Fruit fly (Drosophila melanogaster) whole organism, pupa: ENCODE measurements around the gene CG13365.

Source experiments
- CG10348 ChIP-seq: fragments of 200-800 bp; sonication (Bioruptor generic); IDR thresholded peaks from 2 replicates; pipeline ENCODE4 v1.3.6; 2022; ENCODE audit warnings: missing biosample characterization, missing genetic modification characterization
- CG12605 ChIP-seq: fragments of 200-800 bp; sonication (Bioruptor generic); IDR thresholded peaks from 2 replicates; pipeline ENCODE4 v1.3.6; 2022; ENCODE audit warnings: missing biosample characterization, missing genetic modification characterization
- CG13204 ChIP-seq: fragments of 200-800 bp; sonication (Bioruptor generic); optimal IDR thresholded peaks from 2 replicates; lab custom pipeline; 2018; ENCODE audit warnings: missing biosample characterization, mild to moderate bottlenecking, missing genetic modification characterization, moderate library complexity
- CG14655 ChIP-seq: fragments of 200-800 bp; sonication (Bioruptor generic); optimal IDR thresholded peaks from 3 replicates; lab custom pipeline; 2017; ENCODE audit warnings: mild to moderate bottlenecking, missing biosample characterization, missing genetic modification reagents, missing genetic modification characterization
- CG15710 ChIP-seq: fragments of 200-800 bp; sonication (Bioruptor generic); optimal IDR thresholded peaks from 2 replicates; lab custom pipeline; 2018; ENCODE audit warnings: missing biosample characterization, mild to moderate bottlenecking, missing genetic modification characterization, moderate library complexity
- CG17806 ChIP-seq: fragments of 200-800 bp; sonication (Bioruptor generic); optimal IDR thresholded peaks from 2 replicates; lab custom pipeline; 2018; ENCODE audit warnings: missing biosample characterization, mild to moderate bottlenecking, missing genetic modification characterization, moderate library complexity
- CG32121 ChIP-seq: fragments of 200-800 bp; sonication (Bioruptor generic); IDR thresholded peaks from 2 replicates; pipeline ENCODE4 v1.3.6; 2022; ENCODE audit warnings: missing biosample characterization, missing genetic modification characterization
- CG34367 ChIP-seq: fragments of 200-800 bp; sonication (Bioruptor generic); optimal IDR thresholded peaks from 2 replicates; lab custom pipeline; 2018; ENCODE audit warnings: missing biosample characterization, mild to moderate bottlenecking, missing genetic modification characterization
- CG4496 ChIP-seq: fragments of 200-800 bp; sonication (Bioruptor generic); IDR thresholded peaks from 3 replicates; pipeline ENCODE4 v1.3.6; 2022; ENCODE audit warnings: missing biosample characterization, missing genetic modification characterization
- CG8159 ChIP-seq: fragments of 200-800 bp; sonication (Bioruptor generic); optimal IDR thresholded peaks from 3 replicates; lab custom pipeline; 2018; ENCODE audit warnings: missing biosample characterization, mild to moderate bottlenecking, missing genetic modification characterization, moderate library complexity
- CG8301 ChIP-seq: fragments of 200-800 bp; sonication (Bioruptor generic); optimal IDR thresholded peaks from 2 replicates; lab custom pipeline; 2018; ENCODE audit warnings: missing biosample characterization, mild to moderate bottlenecking, missing genetic modification characterization
- CG9948 ChIP-seq: fragments of 200-800 bp; sonication (Bioruptor generic); optimal IDR thresholded peaks from 2 replicates; lab custom pipeline; 2018; ENCODE audit warnings: missing biosample characterization, mild to moderate bottlenecking, missing genetic modification characterization, moderate library complexity
- D1 ChIP-seq: fragments of 200-800 bp; sonication (Bioruptor generic); optimal IDR thresholded peaks from 2 replicates; lab custom pipeline; 2018; ENCODE audit warnings: missing biosample characterization, mild to moderate bottlenecking, missing genetic modification characterization, moderate library complexity
- EcR ChIP-seq: fragments of 200-800 bp; sonication (Bioruptor generic); optimal IDR thresholded peaks from 3 replicates; lab custom pipeline; 2019; ENCODE audit warnings: missing biosample characterization, missing genetic modification characterization, mild to moderate bottlenecking, moderate library complexity, missing genetic modification reagents
- Ets98B ChIP-seq: fragments of 200-800 bp; sonication (Bioruptor generic); IDR thresholded peaks from 2 replicates; pipeline ENCODE4 v1.3.6; 2022; ENCODE audit warnings: missing biosample characterization, missing genetic modification characterization
- Pif1A ChIP-seq: fragments of 200-800 bp; sonication (Bioruptor generic); optimal IDR thresholded peaks from 3 replicates; lab custom pipeline; 2016; ENCODE audit warnings: missing biosample characterization, missing genetic modification characterization
- Pif1B ChIP-seq: fragments of 200-800 bp; sonication (Bioruptor generic); optimal IDR thresholded peaks from 3 replicates; lab custom pipeline; 2016; ENCODE audit warnings: missing biosample characterization, missing genetic modification characterization
- Snoo ChIP-seq: fragments of 200-800 bp; sonication (Bioruptor generic); optimal IDR thresholded peaks from 3 replicates; lab custom pipeline; 2017; ENCODE audit warnings: missing biosample characterization, mild to moderate bottlenecking, missing genetic modification characterization, inconsistent platforms
- fd96Ca ChIP-seq: fragments of 200-800 bp; sonication (Bioruptor generic); IDR thresholded peaks from 3 replicates; pipeline ENCODE4 v1.3.6; 2022; ENCODE audit warnings: missing biosample characterization, missing genetic modification characterization
- gl ChIP-seq: fragments of 200-800 bp; sonication (Bioruptor generic); optimal IDR thresholded peaks from 2 replicates; lab custom pipeline; 2018; ENCODE audit warnings: missing biosample characterization, mild to moderate bottlenecking, missing genetic modification characterization
- rn ChIP-seq: fragments of 200-800 bp; sonication (Bioruptor generic); IDR thresholded peaks from 2 replicates; pipeline ENCODE4 v1.3.6; 2022; ENCODE audit warnings: missing biosample characterization, missing genetic modification characterization

Gene CG13365

DNA sequence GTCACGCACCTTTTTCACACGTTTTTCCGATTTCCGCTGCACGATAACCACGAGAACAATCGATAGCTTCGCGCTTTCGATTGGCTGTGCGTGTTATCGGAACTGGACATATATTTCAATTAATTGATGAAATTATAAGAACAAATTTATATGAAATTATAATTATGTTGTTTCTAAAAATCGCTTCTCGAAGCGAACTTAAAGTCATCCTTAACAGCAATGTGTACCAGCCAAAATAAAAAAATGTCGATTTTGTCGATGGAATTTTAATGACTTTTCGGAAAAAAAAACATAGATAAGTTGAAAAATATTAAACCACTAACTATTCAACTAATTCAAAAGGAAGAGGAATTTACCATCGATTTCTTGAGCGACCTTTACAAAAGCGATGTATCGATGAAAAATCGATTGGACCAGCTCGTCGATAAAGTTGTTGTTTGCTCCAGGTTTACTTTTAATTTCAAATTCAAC, 4.2 kb upstream of the CG13365 start, which contains the start of the genes CG13364 and Hinfp:
CG13364 (minus strand) TSS at position 47 of the 471 bp plus-strand sequence.
Hinfp (plus strand) TSS at position 386 of the 471 bp plus-strand sequence.
- no peak for TF ChIP-seq D1 (tag; lab: Kevin White, UChicago)
- no peak for TF ChIP-seq CG34367 (tag; lab: Kevin White, UChicago)
- TF ChIP-seq EcR (GFP tag; lab: Kevin White, UChicago): no peak
- TF ChIP-seq, all 21 proteins: peak for 0

DNA sequence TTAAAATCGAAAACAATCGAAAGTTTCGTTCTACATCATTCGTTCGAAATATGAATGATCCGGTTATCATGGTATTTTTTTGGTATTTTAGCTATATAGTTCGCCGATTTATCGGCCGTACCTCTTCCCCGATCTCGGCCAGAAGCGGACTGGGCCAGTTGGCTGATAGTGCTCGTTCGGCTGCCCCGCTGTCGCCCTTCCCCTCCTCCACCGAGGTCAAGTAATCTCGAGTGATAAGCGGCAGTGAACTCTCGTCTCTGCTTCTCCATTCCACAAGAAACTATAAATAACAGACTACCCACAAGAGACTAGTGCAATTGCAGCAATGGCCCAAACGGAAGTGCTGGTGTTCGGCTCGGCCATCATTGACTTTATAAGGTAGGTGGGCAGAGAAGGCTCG, 2.3 kb upstream of the CG13365 start, which contains the start of gene CG13369:
CG13369 (plus strand) TSS at position 112 of the 400 bp plus-strand sequence.
- TF ChIP-seq gl (tag; lab: Kevin White, UChicago): no peak
- TF ChIP-seq EcR (GFP tag; lab: Kevin White, UChicago): no peak
- no peak for TF ChIP-seq Ets98B
- no peak for TF ChIP-seq CG9948 (tag; lab: Kevin White, UChicago)
- no peak for TF ChIP-seq Pif1A (GFP tag; lab: Kevin White, UChicago)
- no peak for TF ChIP-seq CG4496 (GFP tag; lab: Robert Waterston, UW)
- no peak for TF ChIP-seq CG12605
- no peak for TF ChIP-seq CG32121 (GFP tag; lab: Robert Waterston, UW)
- TF ChIP-seq D1 (tag; lab: Kevin White, UChicago): no peak
- TF ChIP-seq CG15710 (tag; lab: Kevin White, UChicago): no peak
- TF ChIP-seq CG8159 (tag; lab: Kevin White, UChicago): no peak
- TF ChIP-seq CG14655 (GFP tag; lab: Kevin White, UChicago): no peak
- TF ChIP-seq Pif1B (GFP tag; lab: Kevin White, UChicago): no peak
- no peak for TF ChIP-seq CG8301 (tag; lab: Kevin White, UChicago)
- TF ChIP-seq Snoo (tag; lab: Kevin White, UChicago): no peak
- no peak for TF ChIP-seq CG17806 (tag; lab: Kevin White, UChicago)
- no peak for TF ChIP-seq CG34367 (tag; lab: Kevin White, UChicago)
- no peak for TF ChIP-seq CG13204
- TF ChIP-seq fd96Ca (GFP tag; lab: Robert Waterston, UW): no peak

DNA sequence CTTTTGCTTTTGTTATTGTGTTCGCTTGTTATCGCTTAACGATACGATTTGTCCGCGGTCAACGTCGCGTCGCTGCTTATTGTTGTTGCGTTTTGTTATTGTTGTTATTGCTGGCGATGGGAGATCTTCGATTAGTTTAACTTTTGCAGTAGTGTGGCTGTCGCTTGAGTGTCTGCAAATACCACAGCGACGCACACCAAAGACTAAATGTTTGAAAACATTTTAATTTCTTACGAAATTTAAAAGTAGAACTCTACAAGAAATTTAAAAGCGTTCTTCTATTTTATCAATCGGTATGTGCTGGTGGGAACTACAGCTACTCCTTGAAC, 949 bp downstream of the CG13365 start, which contains the start of gene spdi:
spdi (minus strand) TSS at position 94 of the 329 bp plus-strand sequence.
- TF ChIP-seq CG17806 (tag; lab: Kevin White, UChicago): no peak
- no peak for TF ChIP-seq CG32121 (GFP tag; lab: Robert Waterston, UW)
- TF ChIP-seq CG9948 (tag; lab: Kevin White, UChicago): no peak
- TF ChIP-seq, all 21 proteins: peak for 0

dm6 chrX:619220-620101, 1.6 kb downstream of the CG13365 start:
- TF ChIP-seq Pif1A (GFP tag; lab: Kevin White, UChicago) (no peak), CG14655 (GFP tag; lab: Kevin White, UChicago) (no peak), CG32121 (GFP tag; lab: Robert Waterston, UW) (no peak), Pif1B (GFP tag; lab: Kevin White, UChicago) (no peak), CG4496 (GFP tag; lab: Robert Waterston, UW) (no peak), EcR (GFP tag; lab: Kevin White, UChicago) (peak; percentile 91), rn (no peak), CG9948 (tag; lab: Kevin White, UChicago) (no peak), CG10348 (GFP tag; lab: Robert Waterston, UW) (no peak), CG15710 (tag; lab: Kevin White, UChicago) (no peak), fd96Ca (GFP tag; lab: Robert Waterston, UW) (peak; percentile 29; the same call in 1 of the 3 replicates), CG8301 (tag; lab: Kevin White, UChicago) (no peak), gl (tag; lab: Kevin White, UChicago) (no peak), Ets98B (peak; percentile 22; the same call in 1 of the 2 replicates), CG34367 (tag; lab: Kevin White, UChicago) (no peak), Snoo (tag; lab: Kevin White, UChicago) (no peak), CG13204 (no peak), D1 (tag; lab: Kevin White, UChicago) (no peak), CG12605 (no peak), CG8159 (tag; lab: Kevin White, UChicago) (no peak), CG17806 (tag; lab: Kevin White, UChicago) (no peak)

DNA sequence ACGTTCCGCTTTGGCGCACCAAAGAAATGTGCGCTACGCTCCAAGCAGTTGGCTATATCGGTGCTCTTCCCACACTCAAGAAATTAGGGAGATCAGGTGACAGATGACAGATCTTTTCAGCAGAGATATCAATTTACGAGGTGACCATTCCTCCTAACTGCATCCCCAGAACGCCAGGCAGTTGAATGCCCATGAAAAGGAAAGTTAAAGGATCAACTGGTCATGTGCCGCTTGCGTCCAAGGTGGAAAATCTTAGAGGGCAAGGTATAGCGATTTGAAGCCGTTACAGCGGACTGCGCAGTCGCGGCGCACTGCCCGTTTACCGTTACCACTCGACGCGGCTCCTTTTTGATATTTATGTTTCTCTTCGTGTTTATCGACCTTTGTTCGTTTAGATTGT, 2.4 kb downstream of the CG13365 start:
- no peak for TF ChIP-seq CG17806 (tag; lab: Kevin White, UChicago)
- 0 out of 3 replicates have a peak, but pooled peaks have one; percentile 32 for TF ChIP-seq CG4496 (GFP tag; lab: Robert Waterston, UW)
- TF ChIP-seq CG8301 (tag; lab: Kevin White, UChicago): peak; percentile 1
- TF ChIP-seq CG32121 (GFP tag; lab: Robert Waterston, UW): no peak
- no peak for TF ChIP-seq Pif1B (GFP tag; lab: Kevin White, UChicago)
- no peak for TF ChIP-seq Pif1A (GFP tag; lab: Kevin White, UChicago)
- no peak for TF ChIP-seq CG13204
- TF ChIP-seq gl (tag; lab: Kevin White, UChicago): no peak
- no peak for TF ChIP-seq D1 (tag; lab: Kevin White, UChicago)
- no peak for TF ChIP-seq CG12605
- TF ChIP-seq CG14655 (GFP tag; lab: Kevin White, UChicago): no peak
- TF ChIP-seq, all 21 proteins: peak for 2
